Fruit fly (Drosophila melanogaster): ENCODE results near the gene CG4502.

dm6 chr2L:7249293-7249819, 45.3 kb upstream of the CG4502 start, which contains the start of gene Ndae1:
- TF ChIP-seq D1 (tag; optimal IDR thresholded peaks at IDR 0.05) (no peak), CG8159 (tag; optimal IDR thresholded peaks at IDR 0.05) (no peak), CG13204 (GFP tag; optimal IDR thresholded peaks at IDR 0.05) (no peak), Pif1A (GFP tag; optimal IDR thresholded peaks at IDR 0.05) (no peak)
